Worm (Caenorhabditis elegans): ENCODE measurements around the gene odr-2.

The odr-2 gene

DNA sequence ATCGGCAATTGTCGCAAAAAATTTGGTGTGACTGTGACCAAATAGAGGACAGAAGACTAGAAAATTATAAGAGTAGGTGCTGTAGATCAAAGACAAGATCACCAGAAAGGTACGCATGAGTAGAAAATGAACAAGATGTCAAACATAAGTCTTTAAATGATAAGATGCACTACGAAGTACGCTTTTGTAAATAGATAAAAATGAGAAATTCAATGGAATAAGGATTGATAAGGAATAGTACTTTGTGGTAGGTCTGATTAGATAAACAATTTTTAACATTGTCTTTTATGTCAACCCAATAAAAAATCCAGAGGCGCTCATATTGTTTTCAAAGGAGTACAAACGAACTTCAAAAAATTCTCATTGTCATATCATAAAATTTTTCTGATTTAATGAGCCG lies 47.2 kb downstream of the odr-2 start, which contains the start of gene F10D2.8:
F10D2.8 (minus strand) TSS at position 145 of the 400 bp plus-strand sequence.
- TF ChIP-seq athp-1 (tag; optimal IDR thresholded peaks at IDR 0.05): no peak
- TF ChIP-seq nhr-80 (tag; optimal IDR thresholded peaks at IDR 0.05): peak; percentile 76
- no peak for TF ChIP-seq madf-8 (GFP tag; conservative IDR thresholded peaks at IDR 0.05)

DNA sequence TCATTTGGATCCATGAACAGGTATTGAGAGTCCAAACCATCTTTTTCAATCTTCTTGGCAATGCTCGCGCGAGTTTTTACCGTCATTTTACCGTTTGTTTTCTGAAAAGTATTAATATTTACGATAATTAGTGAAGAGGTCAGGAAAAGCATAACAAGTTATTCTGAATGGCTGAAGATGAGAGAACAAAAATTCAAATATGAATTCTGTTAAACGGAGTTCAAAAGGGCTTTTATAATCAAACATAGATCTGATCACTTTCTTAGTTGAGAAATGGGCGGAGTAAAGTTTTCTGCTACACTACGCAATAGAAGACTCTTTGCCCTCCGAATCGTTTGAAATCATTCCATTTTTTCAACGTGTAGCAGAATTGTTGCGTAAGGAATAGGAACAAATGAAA lies 49.7 kb downstream of the odr-2 start, which contains the start of gene fat-7:
fat-7 (minus strand) TSS at position 101 of the 400 bp plus-strand sequence.
- TF ChIP-seq hlh-12 (tag; optimal IDR thresholded peaks at IDR 0.05): no peak
- no peak for TF ChIP-seq ceh-27 (GFP tag; optimal IDR thresholded peaks at IDR 0.05)
- TF ChIP-seq snpc-1.1 (tag; optimal IDR thresholded peaks at IDR 0.05; ENCODE audit: insufficient read depth): no peak
- no peak for TF ChIP-seq ZK185.1 (tag; optimal IDR thresholded peaks at IDR 0.05; ENCODE audit: poor library complexity, severe bottlenecking)
- TF ChIP-seq unc-62 (GFP tag; optimal IDR thresholded peaks at IDR 0.05): no peak
- no peak for TF ChIP-seq Y53F4B.3 (GFP tag; IDR thresholded peaks at IDR 0.05)
- TF ChIP-seq C06A6.2 (GFP tag; conservative IDR thresholded peaks at IDR 0.05): no peak
- TF ChIP-seq mel-28 (tag; optimal IDR thresholded peaks at IDR 0.05; ENCODE audit: borderline replicate concordance): no peak
- TF ChIP-seq madf-3 (GFP tag; IDR thresholded peaks at IDR 0.05): no peak
- no peak for TF ChIP-seq zfh-2 (GFP tag; conservative IDR thresholded peaks at IDR 0.05)
- no peak for TF ChIP-seq tlf-1 (GFP tag; optimal IDR thresholded peaks at IDR 0.05)
- TF ChIP-seq bed-2 (GFP tag; IDR thresholded peaks at IDR 0.05): no peak
- TF ChIP-seq zim-3 (tag; optimal IDR thresholded peaks at IDR 0.05): no peak

DNA sequence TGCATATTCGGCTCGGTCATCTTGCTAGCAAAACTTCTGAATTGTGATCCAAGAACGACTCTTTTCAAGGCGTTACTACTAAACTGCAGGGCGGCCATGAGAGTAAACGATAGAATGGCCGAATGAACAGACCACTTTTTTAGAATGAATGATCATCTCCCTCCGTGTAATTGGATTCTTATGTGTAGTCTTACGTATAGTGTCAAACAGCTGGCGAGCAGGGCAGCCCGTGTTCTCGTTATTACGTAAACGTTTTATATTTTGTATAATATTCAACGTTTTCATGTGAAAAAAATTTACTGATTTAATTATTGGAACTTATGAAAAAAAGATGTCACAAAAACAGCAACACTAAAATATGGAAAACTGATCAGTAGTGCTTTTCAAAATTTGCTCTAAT lies 52.7 kb downstream of the odr-2 start, which contains the start of gene F10D2.10:
F10D2.10 (minus strand) TSS at position 101 of the 400 bp plus-strand sequence.
- TF ChIP-seq madf-10 (tag; optimal IDR thresholded peaks at IDR 0.05) (no peak), F23B12.7 (tag; optimal IDR thresholded peaks at IDR 0.05; ENCODE audit: insufficient read depth) (no peak)

ce11 chrV:7157089-7157488 lies 53.7 kb downstream of the odr-2 start, which contains the start of gene ugt-39:
ugt-39 (plus strand) TSS chrV:7157142.
- peak; percentile 76 for TF ChIP-seq nhr-80 (tag; optimal IDR thresholded peaks at IDR 0.05)
- no peak for TF ChIP-seq ceh-91 (GFP tag; IDR thresholded peaks at IDR 0.05)
- peak; percentile 14 for TF ChIP-seq unc-62 (GFP tag; optimal IDR thresholded peaks at IDR 0.05)

DNA sequence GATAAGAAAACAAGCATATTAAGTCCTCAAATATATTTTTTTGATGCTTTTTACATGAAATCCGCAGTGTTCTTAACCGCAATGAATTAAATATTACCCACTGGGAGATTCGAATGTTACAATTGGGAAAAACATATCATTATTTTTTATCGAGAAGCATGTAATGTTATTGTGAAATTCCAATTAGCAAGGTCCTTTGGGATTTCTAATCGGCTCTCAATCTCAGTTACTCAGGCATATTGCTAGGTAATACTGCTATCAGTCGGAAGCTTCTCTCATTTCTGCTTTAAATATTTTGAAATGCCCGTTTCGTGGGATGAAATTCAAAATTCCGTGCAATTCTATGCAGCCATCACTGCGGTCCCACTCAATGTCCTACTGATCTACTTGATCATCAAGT lies 56.0 kb downstream of the odr-2 start, which contains the start of gene str-204:
str-204 (plus strand) TSS at position 301 of the 400 bp plus-strand sequence.
- TF ChIP-seq lag-1 (GFP tag; IDR thresholded peaks at IDR 0.05) (no peak), F23B12.7 (tag; optimal IDR thresholded peaks at IDR 0.05; ENCODE audit: insufficient read depth) (no peak), efl-1 (GFP tag; optimal IDR thresholded peaks at IDR 0.05) (no peak), lsl-1 (GFP tag; optimal IDR thresholded peaks at IDR 0.05) (no peak), F57A8.1 (GFP tag; optimal IDR thresholded peaks at IDR 0.05) (no peak), Y56A3A.18 (GFP tag; IDR thresholded peaks at IDR 0.05) (no peak), snpc-1.3 (tag; optimal IDR thresholded peaks at IDR 0.05; ENCODE audit: insufficient read depth) (no peak), ztf-28 (GFP tag; IDR thresholded peaks at IDR 0.05) (no peak), akir-1 (GFP tag; optimal IDR thresholded peaks at IDR 0.05) (no peak), sea-2 (GFP tag; IDR thresholded peaks at IDR 0.05) (no peak), hlh-26 (GFP tag; conservative IDR thresholded peaks at IDR 0.05) (no peak), nhr-179 (tag; optimal IDR thresholded peaks at IDR 0.05) (no peak), ceh-27 (GFP tag; optimal IDR thresholded peaks at IDR 0.05) (no peak), chd-7 (tag; optimal IDR thresholded peaks at IDR 0.05) (no peak), lin-54 (GFP tag; optimal IDR thresholded peaks at IDR 0.05) (no peak), F57C9.4 (tag; optimal IDR thresholded peaks at IDR 0.05) (no peak), bed-2 (GFP tag; IDR thresholded peaks at IDR 0.05) (no peak), madf-10 (tag; optimal IDR thresholded peaks at IDR 0.05) (no peak), egl-44 (GFP tag; IDR thresholded peaks at IDR 0.05) (no peak), athp-1 (tag; optimal IDR thresholded peaks at IDR 0.05) (no peak)
